Worm (Caenorhabditis elegans) whole organism, L1 larva: ENCODE data around the gene C50B6.3.

Source experiments
- ceh-63 ChIP-seq: fragments of 200-800 bp; sonication (Bioruptor generic); optimal IDR thresholded peaks from 2 replicates; lab custom pipeline; 2018; ENCODE audit warnings: mild to moderate bottlenecking, missing genetic modification characterization, missing compliant biosample characterization
- fkh-10 ChIP-seq: sonication (generic microtip); optimal IDR thresholded peaks from 2 replicates; lab custom pipeline; 2017; ENCODE audit warnings: missing biosample characterization, missing genetic modification reagents, missing genetic modification characterization
- fkh-8 ChIP-seq: sonication (generic microtip); optimal IDR thresholded peaks from 2 replicates; lab custom pipeline; 2016; ENCODE audit warnings: mild to moderate bottlenecking, missing genetic modification characterization, missing compliant biosample characterization
- snpc-4 ChIP-seq: fragments of 150-350 bp; optimal IDR thresholded peaks from 2 replicates; lab custom pipeline; 2014; ENCODE audit warnings: missing biosample characterization, missing genetic modification characterization
- sptf-1 ChIP-seq: fragments of 150-350 bp; optimal IDR thresholded peaks from 2 replicates; lab custom pipeline; 2014; ENCODE audit warnings: missing biosample characterization, missing genetic modification characterization
- unc-30 ChIP-seq: sonication (generic microtip); optimal IDR thresholded peaks from 2 replicates; lab custom pipeline; 2017; ENCODE audit warnings: missing biosample characterization, missing genetic modification characterization
- ztf-4 ChIP-seq: fragments of 150-350 bp; optimal IDR thresholded peaks from 2 replicates; lab custom pipeline; 2014; ENCODE audit warnings: missing biosample characterization, missing genetic modification characterization

DNA sequence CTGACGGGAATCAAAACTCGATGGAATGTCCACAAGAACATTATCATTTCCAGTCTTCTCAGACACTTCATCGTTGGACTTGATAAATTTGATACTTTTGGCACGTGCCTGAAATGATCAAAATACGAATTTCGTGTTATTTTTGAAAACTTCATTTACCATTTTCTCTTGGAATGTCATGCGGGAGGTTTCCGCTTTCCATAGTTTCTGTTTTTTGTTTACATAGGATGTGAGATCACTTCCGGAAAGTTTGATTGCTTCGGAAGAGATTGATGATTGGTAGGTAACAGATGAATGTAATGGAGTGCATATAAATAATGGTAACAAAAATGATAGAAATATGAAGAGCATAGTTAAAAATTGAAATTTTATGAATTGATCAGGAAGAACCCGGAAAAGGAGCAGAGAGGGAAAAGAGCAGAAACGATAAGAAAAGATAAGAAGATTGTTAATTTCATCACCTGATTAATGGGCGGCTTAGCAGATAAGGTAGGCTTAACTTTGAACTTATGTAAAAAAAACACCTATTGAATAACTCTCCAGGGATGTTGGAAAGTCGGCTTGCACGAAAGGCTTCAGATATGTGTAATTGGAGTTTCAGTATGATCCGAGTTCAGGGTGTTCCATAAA lies 44.4 kb downstream of the C50B6.3 start, which contains the start of gene F32H5.1:
- no peak for TF ChIP-seq sptf-1 (tag; lab: Kevin White, UChicago)
- TF ChIP-seq snpc-4 (tag; lab: Kevin White, UChicago), result no peak
- TF ChIP-seq unc-30, result no peak
- no peak for TF ChIP-seq ztf-4 (tag; lab: Kevin White, UChicago)
- TF ChIP-seq ceh-63 (GFP tag; lab: Kevin White, UChicago), result no peak
- no peak for TF ChIP-seq fkh-8 (tag; lab: Kevin White, UChicago)
- TF ChIP-seq fkh-10 (GFP tag; lab: Kevin White, UChicago), result no peak
